Worm (Caenorhabditis elegans) whole organism, late embryonic: Measurements from ENCODE around the gene F49H12.4.

ENCODE experiments used
- C08G9.2 ChIP-seq: sonication (generic microtip); optimal IDR thresholded peaks from 2 replicates; lab custom pipeline; 2016; ENCODE audit warnings: mild to moderate bottlenecking, missing genetic modification characterization, moderate library complexity, missing compliant biosample characterization
- K02D7.2 ChIP-seq: sonication (generic microtip); optimal IDR thresholded peaks from 2 replicates; lab custom pipeline; 2017; ENCODE audit warnings: mild to moderate bottlenecking, missing genetic modification characterization, missing compliant biosample characterization
- T23F11.4 ChIP-seq: fragments of 200-800 bp; sonication (Bioruptor generic); optimal IDR thresholded peaks from 2 replicates; lab custom pipeline; 2018; ENCODE audit warnings: mild to moderate bottlenecking, missing genetic modification characterization, missing compliant biosample characterization
- Y22D7AL.16 ChIP-seq: sonication (generic microtip); optimal IDR thresholded peaks from 2 replicates; lab custom pipeline; 2016; ENCODE audit warnings: missing genetic modification characterization, missing compliant biosample characterization
- ahr-1 ChIP-seq: sonication (generic microtip); optimal IDR thresholded peaks from 2 replicates; lab custom pipeline; 2016; ENCODE audit warnings: missing genetic modification characterization, missing compliant biosample characterization
- ceh-14 ChIP-seq: sonication (generic microtip); optimal IDR thresholded peaks from 2 replicates; lab custom pipeline; 2016; ENCODE audit warnings: missing genotype, missing genetic modification characterization, missing compliant biosample characterization
- ceh-18 ChIP-seq: sonication (generic microtip); optimal IDR thresholded peaks from 2 replicates; lab custom pipeline; 2016; ENCODE audit warnings: missing genetic modification characterization, missing compliant biosample characterization
- ceh-2 ChIP-seq: sonication (generic microtip); optimal IDR thresholded peaks from 2 replicates; lab custom pipeline; 2016; ENCODE audit warnings: missing genotype, missing genetic modification characterization, missing compliant biosample characterization
- ceh-30 ChIP-seq: fragments of 150-350 bp; optimal IDR thresholded peaks from 2 replicates; lab custom pipeline; 2014; ENCODE audit warnings: missing biosample characterization, missing genetic modification characterization
- ceh-31 ChIP-seq: sonication (generic microtip); optimal IDR thresholded peaks from 2 replicates; lab custom pipeline; 2016; ENCODE audit warnings: missing genetic modification characterization, missing compliant biosample characterization
- ceh-34 ChIP-seq: sonication (generic microtip); optimal IDR thresholded peaks from 2 replicates; lab custom pipeline; 2016; ENCODE audit warnings: mild to moderate bottlenecking, missing genetic modification characterization, missing compliant biosample characterization
- ceh-45 ChIP-seq: fragments of 200-800 bp; sonication (Bioruptor generic); IDR thresholded peaks from 2 replicates; pipeline ENCODE4 v1.3.6; 2022; ENCODE audit warnings: missing genetic modification reagents, missing genetic modification characterization, missing compliant biosample characterization
- ceh-6 ChIP-seq: fragments of 200-800 bp; sonication (Bioruptor generic); optimal IDR thresholded peaks from 2 replicates; lab custom pipeline; 2018; ENCODE audit warnings: mild to moderate bottlenecking, missing genetic modification characterization, missing compliant biosample characterization
- che-1 ChIP-seq: sonication (generic microtip); optimal IDR thresholded peaks from 2 replicates; lab custom pipeline; 2016; ENCODE audit warnings: mild to moderate bottlenecking, missing genetic modification characterization, missing compliant biosample characterization
- dmd-4 ChIP-seq: sonication (generic microtip); optimal IDR thresholded peaks from 2 replicates; lab custom pipeline; 2016; ENCODE audit warnings: borderline replicate concordance, missing genetic modification characterization, missing compliant biosample characterization
- elt-2 ChIP-seq: sonication (generic microtip); optimal IDR thresholded peaks from 2 replicates; lab custom pipeline; 2016; ENCODE audit warnings: missing genetic modification reagents, missing genetic modification characterization, missing compliant biosample characterization
- elt-4 ChIP-seq: sonication (generic microtip); optimal IDR thresholded peaks from 2 replicates; lab custom pipeline; 2016; ENCODE audit warnings: missing genetic modification characterization, missing compliant biosample characterization
- eyg-1 ChIP-seq: sonication (generic microtip); optimal IDR thresholded peaks from 2 replicates; lab custom pipeline; 2016; ENCODE audit warnings: missing genotype, missing genetic modification characterization, missing compliant biosample characterization
- fkh-10 ChIP-seq: fragments of 150-350 bp; optimal IDR thresholded peaks from 2 replicates; lab custom pipeline; 2014; ENCODE audit warnings: missing biosample characterization, missing genetic modification reagents, missing genetic modification characterization
- hlh-15 ChIP-seq: sonication (generic microtip); optimal IDR thresholded peaks from 2 replicates; lab custom pipeline; 2016; ENCODE audit warnings: missing genetic modification characterization, missing compliant biosample characterization
- hlh-6 ChIP-seq: sonication (generic microtip); optimal IDR thresholded peaks from 2 replicates; lab custom pipeline; 2016; ENCODE audit warnings: missing genotype, missing genetic modification characterization, missing compliant biosample characterization
- hlh-8 ChIP-seq: sonication (generic microtip); optimal IDR thresholded peaks from 2 replicates; lab custom pipeline; 2016; ENCODE audit warnings: missing genotype, missing genetic modification characterization, missing compliant biosample characterization
- nfya-1 ChIP-seq: sonication (generic microtip); optimal IDR thresholded peaks from 2 replicates; lab custom pipeline; 2017; ENCODE audit warnings: missing genetic modification characterization, mild to moderate bottlenecking, missing compliant biosample characterization, antibody characterized with exemption, moderate library complexity
- nhr-11 ChIP-seq: fragments of 150-350 bp; optimal IDR thresholded peaks from 2 replicates; lab custom pipeline; 2014; ENCODE audit warnings: missing biosample characterization, missing genetic modification characterization
- odd-2 ChIP-seq: sonication (generic microtip); optimal IDR thresholded peaks from 2 replicates; lab custom pipeline; 2017; ENCODE audit warnings: antibody characterized with exemption, mild to moderate bottlenecking, missing genetic modification characterization, missing compliant biosample characterization
- pag-3 ChIP-seq: sonication (generic microtip); optimal IDR thresholded peaks from 2 replicates; lab custom pipeline; 2016; ENCODE audit warnings: missing compliant biosample characterization, missing genetic modification characterization, borderline replicate concordance
- ref-2 ChIP-seq: sonication (generic microtip); optimal IDR thresholded peaks from 2 replicates; lab custom pipeline; 2016; ENCODE audit warnings: missing genetic modification characterization, missing compliant biosample characterization
- sox-2 ChIP-seq: fragments of 200-800 bp; sonication (Bioruptor generic); IDR thresholded peaks from 2 replicates; pipeline ENCODE4 v1.3.6; 2022; ENCODE audit warnings: missing genetic modification reagents, missing genetic modification characterization, missing compliant biosample characterization
- sox-4 ChIP-seq: sonication (generic microtip); optimal IDR thresholded peaks from 2 replicates; lab custom pipeline; 2017; ENCODE audit warnings: mild to moderate bottlenecking, missing genetic modification characterization, inconsistent platforms, missing compliant biosample characterization
- syd-9 ChIP-seq: sonication (generic microtip); optimal IDR thresholded peaks from 2 replicates; lab custom pipeline; 2016; ENCODE audit warnings: mild to moderate bottlenecking, missing genetic modification characterization, moderate library complexity, missing compliant biosample characterization
- tbx-7 ChIP-seq: sonication (generic microtip); optimal IDR thresholded peaks from 2 replicates; lab custom pipeline; 2016; ENCODE audit warnings: missing genotype, missing genetic modification characterization, missing compliant biosample characterization
- ttx-3 ChIP-seq: sonication (generic microtip); optimal IDR thresholded peaks from 2 replicates; lab custom pipeline; 2016; ENCODE audit warnings: missing genetic modification reagents, missing genetic modification characterization, missing compliant biosample characterization
- unc-3 ChIP-seq, 2 experiments: fragments of 200-800 bp in 1 of 2; sonication (Bioruptor generic) in 1 of 2; sonication (generic microtip) in 1 of 2; conservative IDR thresholded peaks in 1 of 2; optimal IDR thresholded peaks in 1 of 2; 2 replicates each; pipeline versions ENCODE4 v1.3.6 to Lab custom; 2016 to 2022; ENCODE audit warnings: missing compliant biosample characterization in 2 of 2, missing genetic modification characterization in 2 of 2, missing genetic modification reagents in 1 of 2
- unc-42 ChIP-seq: sonication (generic microtip); optimal IDR thresholded peaks from 2 replicates; lab custom pipeline; 2016; ENCODE audit warnings: missing genotype, missing genetic modification characterization, missing compliant biosample characterization
- unc-55 ChIP-seq: sonication (generic microtip); optimal IDR thresholded peaks from 2 replicates; lab custom pipeline; 2017; ENCODE audit warnings: missing biosample characterization, missing genetic modification reagents, missing genetic modification characterization
- unc-86 ChIP-seq: sonication (generic microtip); optimal IDR thresholded peaks from 2 replicates; lab custom pipeline; 2016; ENCODE audit warnings: missing genetic modification characterization, missing compliant biosample characterization
- zip-5 ChIP-seq: sonication (generic microtip); optimal IDR thresholded peaks from 2 replicates; lab custom pipeline; 2016; ENCODE audit warnings: missing genetic modification characterization, missing compliant biosample characterization

Gene F49H12.4

DNA sequence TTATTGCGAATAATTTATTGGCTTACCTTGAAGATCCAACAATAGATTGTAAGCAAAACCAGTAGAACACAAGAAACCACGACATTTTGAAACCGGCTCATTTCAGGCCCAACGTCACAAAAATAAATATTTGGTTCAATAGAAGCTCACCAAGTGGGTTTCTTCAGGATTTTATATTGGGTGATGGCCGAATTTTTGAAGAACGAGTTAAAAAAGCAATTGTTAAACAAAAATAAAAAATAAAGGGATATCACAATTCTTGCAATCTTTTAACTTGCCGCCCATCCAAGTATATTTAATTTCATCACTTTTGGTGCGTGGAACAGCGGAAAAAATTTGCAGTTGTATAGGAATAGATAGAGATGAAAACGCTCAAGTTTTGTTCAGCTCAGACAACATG lies 17.2 kb downstream of the F49H12.4 start, which contains the start of gene T21D9.2:
Gene T21D9.2, minus strand, starts transcription at position 101 of the 400 bp plus-strand sequence.
- no peak for TF ChIP-seq nhr-11 (tag; lab: Kevin White, UChicago)
- no peak for TF ChIP-seq ceh-45 (GFP tag; lab: Robert Waterston, UW)
- no peak for TF ChIP-seq ttx-3
- TF ChIP-seq odd-2 (tag; lab: Kevin White, UChicago) = no peak
- no peak for TF ChIP-seq syd-9
- TF ChIP-seq ceh-2 (tag; lab: Kevin White, UChicago) = no peak
- TF ChIP-seq unc-86 (tag; lab: Kevin White, UChicago) = no peak
- TF ChIP-seq ceh-34 (tag; lab: Kevin White, UChicago) = no peak
- TF ChIP-seq ceh-18 (tag; lab: Kevin White, UChicago) = no peak
- no peak for TF ChIP-seq C08G9.2 (tag; lab: Kevin White, UChicago)
- no peak for TF ChIP-seq unc-55 (GFP tag; lab: Kevin White, UChicago)
- no peak for TF ChIP-seq zip-5 (tag; lab: Kevin White, UChicago)
- TF ChIP-seq eyg-1 (tag; lab: Kevin White, UChicago) = no peak
- no peak for TF ChIP-seq hlh-8 (tag; lab: Kevin White, UChicago)
- TF ChIP-seq, all 69 proteins: peak for 0

- no peak for TF ChIP-seq nfya-1 (tag; lab: Kevin White, UChicago)
- TF ChIP-seq hlh-6 (tag; lab: Kevin White, UChicago) = no peak
- TF ChIP-seq hlh-8 (tag; lab: Kevin White, UChicago) = no peak
- TF ChIP-seq ceh-31 (tag; lab: Kevin White, UChicago) = no peak
- TF ChIP-seq sox-4 (tag; lab: Kevin White, UChicago) = no peak
- TF ChIP-seq odd-2 (tag; lab: Kevin White, UChicago) = no peak
- no peak for TF ChIP-seq ceh-6 (GFP tag; lab: Kevin White, UChicago)
- no peak for TF ChIP-seq ceh-14 (tag; lab: Kevin White, UChicago)
- TF ChIP-seq K02D7.2 (tag; lab: Kevin White, UChicago) = no peak
- TF ChIP-seq unc-42 (tag; lab: Kevin White, UChicago) = no peak
- TF ChIP-seq ceh-30 (tag; lab: Kevin White, UChicago) = no peak
- no peak for TF ChIP-seq dmd-4
These were observed 19.4 kb downstream of the F49H12.4 start for ce11 chrX:2099002-2099401.

DNA sequence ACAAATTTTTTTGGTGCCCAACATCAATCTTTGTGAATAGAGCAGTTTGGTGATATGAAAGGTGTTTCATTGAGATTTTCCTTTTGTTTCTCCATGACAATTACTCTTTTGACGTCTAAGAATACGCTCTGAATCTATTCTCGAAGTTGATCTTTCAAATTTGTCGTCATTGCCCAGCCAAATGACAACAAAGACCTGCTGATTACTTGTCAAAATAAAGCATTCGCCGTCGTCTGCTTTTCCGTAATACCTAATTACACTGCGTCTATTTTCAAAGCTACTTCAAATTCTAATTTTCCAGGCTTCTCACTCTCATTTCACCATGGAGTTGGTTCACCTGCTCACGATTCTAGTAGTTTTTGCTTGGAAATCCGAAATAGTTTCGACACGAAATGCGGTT lies 25.7 kb downstream of the F49H12.4 start, which contains the start of gene F53B1.3:
Gene F53B1.3, plus strand, starts transcription at position 301 of the 400 bp plus-strand sequence.
- TF ChIP-seq eyg-1 (tag; lab: Kevin White, UChicago) (no peak), che-1 (no peak), sox-2 (GFP tag; lab: Robert Waterston, UW) (no peak), T23F11.4 (GFP tag; lab: Kevin White, UChicago) (no peak), ahr-1 (tag; lab: Kevin White, UChicago) (no peak), K02D7.2 (tag; lab: Kevin White, UChicago) (no peak), unc-3 (GFP tag; conservative IDR thresholded peaks at IDR 0.05; lab: Robert Waterston, UW) (no peak), unc-3 (tag; optimal IDR thresholded peaks at IDR 0.05; lab: Kevin White, UChicago) (no peak), ref-2 (tag; lab: Kevin White, UChicago) (no peak), Y22D7AL.16 (tag; lab: Kevin White, UChicago) (no peak), tbx-7 (tag; lab: Kevin White, UChicago) (no peak), elt-4 (tag; lab: Kevin White, UChicago) (no peak), hlh-8 (tag; lab: Kevin White, UChicago) (no peak), pag-3 (tag; lab: Kevin White, UChicago) (no peak), fkh-10 (GFP tag; lab: Kevin White, UChicago) (no peak), ceh-14 (tag; lab: Kevin White, UChicago) (no peak), hlh-15 (no peak), elt-2 (tag; lab: Kevin White, UChicago) (no peak)
- TF ChIP-seq, all 69 proteins: peak for 0
